Worm (Caenorhabditis elegans) whole organism, L3 larva: Measurements from ENCODE around the gene hpl-2.
A peak's percentile ranks its signal among the peaks of the same experiment; 100 is the strongest.

Experiments
- ZK546.5 ChIP-seq: sonication (generic microtip); optimal IDR thresholded peaks from 2 replicates; lab custom pipeline; 2017; ENCODE audit warnings: missing biosample characterization, missing genetic modification characterization
- aly-2 ChIP-seq: fragments of 150-350 bp; optimal IDR thresholded peaks from 2 replicates; lab custom pipeline; 2014; ENCODE audit warnings: missing biosample characterization, missing genetic modification characterization
- ama-1 ChIP-seq: fragments of 150-350 bp; optimal IDR thresholded peaks from 2 replicates; lab custom pipeline; 2018
- ceh-16 ChIP-seq: sonication (generic microtip); optimal IDR thresholded peaks from 2 replicates; lab custom pipeline; 2017; ENCODE audit warnings: missing biosample characterization, missing genetic modification characterization
- ceh-28 ChIP-seq: fragments of 150-350 bp; optimal IDR thresholded peaks from 2 replicates; lab custom pipeline; 2014; ENCODE audit warnings: missing biosample characterization, missing genetic modification reagents, missing genetic modification characterization
- ceh-82 ChIP-seq: fragments of 150-350 bp; optimal IDR thresholded peaks from 2 replicates; lab custom pipeline; 2014; ENCODE audit warnings: missing biosample characterization, missing genetic modification characterization
- ceh-9 ChIP-seq: sonication (generic microtip); optimal IDR thresholded peaks from 2 replicates; lab custom pipeline; 2018; ENCODE audit warnings: missing biosample characterization, missing genetic modification characterization
- daf-12 ChIP-seq: fragments of 150-350 bp; optimal IDR thresholded peaks from 2 replicates; lab custom pipeline; 2014; ENCODE audit warnings: missing biosample characterization, missing genetic modification reagents, missing genetic modification characterization
- elt-1 ChIP-seq: fragments of 150-350 bp; optimal IDR thresholded peaks from 2 replicates; lab custom pipeline; 2014; ENCODE audit warnings: missing biosample characterization, missing genetic modification characterization
- elt-2 ChIP-seq: sonication (generic microtip); optimal IDR thresholded peaks from 2 replicates; lab custom pipeline; 2016; ENCODE audit warnings: missing genetic modification reagents, mild to moderate bottlenecking, missing genetic modification characterization, missing compliant biosample characterization
- elt-3 ChIP-seq, 3 experiments: fragments of 150-350 bp in 1 of 3; sonication (generic microtip) in 2 of 3; optimal IDR thresholded peaks; 2 replicates in 2 of 3; 4 replicates in 1 of 3; lab custom pipeline; 2014 to 2017; ENCODE audit warnings: missing biosample characterization in 3 of 3, missing genetic modification characterization in 3 of 3
- eor-1 ChIP-seq, 2 experiments: fragments of 150-350 bp; optimal IDR thresholded peaks; 2 replicates each; lab custom pipeline; 2014 to 2018; ENCODE audit warnings: missing biosample characterization in 2 of 2, missing genetic modification characterization in 2 of 2
- fkh-10 ChIP-seq: sonication (generic microtip); optimal IDR thresholded peaks from 2 replicates; lab custom pipeline; 2017; ENCODE audit warnings: missing biosample characterization, missing genetic modification reagents, missing genetic modification characterization
- fkh-2 ChIP-seq: fragments of 150-350 bp; optimal IDR thresholded peaks from 2 replicates; lab custom pipeline; 2014; ENCODE audit warnings: missing biosample characterization, missing genetic modification reagents, missing genetic modification characterization
- fos-1 ChIP-seq: fragments of 150-350 bp; optimal IDR thresholded peaks from 2 replicates; lab custom pipeline; 2014; ENCODE audit warnings: missing biosample characterization, missing genetic modification characterization
- hmg-11 ChIP-seq: sonication (generic microtip); optimal IDR thresholded peaks from 2 replicates; lab custom pipeline; 2016; ENCODE audit warnings: missing genetic modification characterization, missing compliant biosample characterization
- jun-1 ChIP-seq: fragments of 150-350 bp; optimal IDR thresholded peaks from 2 replicates; lab custom pipeline; 2014; ENCODE audit warnings: missing biosample characterization, missing genetic modification reagents, missing genetic modification characterization
- lin-15B ChIP-seq: fragments of 150-350 bp; optimal IDR thresholded peaks from 2 replicates; lab custom pipeline; 2014; ENCODE audit warnings: missing biosample characterization, missing genetic modification characterization
- lsy-12 ChIP-seq: sonication (generic microtip); optimal IDR thresholded peaks from 2 replicates; lab custom pipeline; 2016; ENCODE audit warnings: mild to moderate bottlenecking, missing genetic modification characterization, missing compliant biosample characterization
- nfya-1 ChIP-seq: sonication (generic microtip); optimal IDR thresholded peaks from 2 replicates; lab custom pipeline; 2017; ENCODE audit warnings: missing genetic modification characterization, mild to moderate bottlenecking, missing compliant biosample characterization, antibody characterized with exemption, moderate library complexity; ENCODE audit not compliant: insufficient read depth
- nhr-11 ChIP-seq: fragments of 150-350 bp; optimal IDR thresholded peaks from 2 replicates; lab custom pipeline; 2014; ENCODE audit warnings: missing biosample characterization, missing genetic modification characterization
- nhr-12 ChIP-seq: fragments of 150-350 bp; optimal IDR thresholded peaks from 2 replicates; lab custom pipeline; 2014; ENCODE audit warnings: missing biosample characterization, missing genetic modification characterization
- nhr-23 ChIP-seq: fragments of 150-350 bp; optimal IDR thresholded peaks from 2 replicates; lab custom pipeline; 2014; ENCODE audit warnings: missing biosample characterization, missing genetic modification reagents, missing genetic modification characterization
- nhr-25 ChIP-seq: sonication (generic microtip); optimal IDR thresholded peaks from 2 replicates; lab custom pipeline; 2017; ENCODE audit warnings: missing biosample characterization, missing genetic modification characterization
- nhr-28 ChIP-seq: fragments of 150-350 bp; optimal IDR thresholded peaks from 2 replicates; lab custom pipeline; 2014; ENCODE audit warnings: missing biosample characterization, missing genetic modification characterization
- nhr-43 ChIP-seq: sonication (generic microtip); optimal IDR thresholded peaks from 2 replicates; lab custom pipeline; 2016; ENCODE audit warnings: mild to moderate bottlenecking, missing genetic modification characterization, missing compliant biosample characterization; ENCODE audit not compliant: poor library complexity, severe bottlenecking
- nhr-67 ChIP-seq: fragments of 150-350 bp; optimal IDR thresholded peaks from 2 replicates; lab custom pipeline; 2014; ENCODE audit warnings: missing biosample characterization, missing genetic modification characterization
- nhr-77 ChIP-seq: fragments of 150-350 bp; optimal IDR thresholded peaks from 2 replicates; lab custom pipeline; 2014; ENCODE audit warnings: missing biosample characterization, missing genetic modification characterization
- pha-4 ChIP-seq: fragments of 150-350 bp; optimal IDR thresholded peaks from 2 replicates; lab custom pipeline; 2014; ENCODE audit warnings: missing biosample characterization, missing genetic modification reagents, missing genetic modification characterization
- pqm-1 ChIP-seq: fragments of 150-350 bp; optimal IDR thresholded peaks from 2 replicates; lab custom pipeline; 2017; ENCODE audit warnings: missing biosample characterization, missing genetic modification characterization, inconsistent platforms
- skn-1 ChIP-seq: fragments of 150-350 bp; optimal IDR thresholded peaks from 2 replicates; lab custom pipeline; 2014; ENCODE audit warnings: missing biosample characterization, missing genetic modification characterization
- snpc-4 ChIP-seq: fragments of 150-350 bp; optimal IDR thresholded peaks from 2 replicates; lab custom pipeline; 2014; ENCODE audit warnings: missing biosample characterization, missing genetic modification characterization
- tbx-2 ChIP-seq: sonication (generic microtip); optimal IDR thresholded peaks from 2 replicates; lab custom pipeline; 2016; ENCODE audit warnings: mild to moderate bottlenecking, missing genetic modification characterization, missing compliant biosample characterization
- unc-62 ChIP-seq: fragments of 150-350 bp; sonication (generic microtip); optimal IDR thresholded peaks from 4 replicates; lab custom pipeline; 2014; ENCODE audit warnings: missing biosample characterization, missing genetic modification reagents, missing genetic modification characterization
- ztf-11 ChIP-seq: fragments of 150-350 bp; optimal IDR thresholded peaks from 2 replicates; lab custom pipeline; 2014; ENCODE audit warnings: missing biosample characterization, missing genetic modification characterization

hpl-2 gene

DNA sequence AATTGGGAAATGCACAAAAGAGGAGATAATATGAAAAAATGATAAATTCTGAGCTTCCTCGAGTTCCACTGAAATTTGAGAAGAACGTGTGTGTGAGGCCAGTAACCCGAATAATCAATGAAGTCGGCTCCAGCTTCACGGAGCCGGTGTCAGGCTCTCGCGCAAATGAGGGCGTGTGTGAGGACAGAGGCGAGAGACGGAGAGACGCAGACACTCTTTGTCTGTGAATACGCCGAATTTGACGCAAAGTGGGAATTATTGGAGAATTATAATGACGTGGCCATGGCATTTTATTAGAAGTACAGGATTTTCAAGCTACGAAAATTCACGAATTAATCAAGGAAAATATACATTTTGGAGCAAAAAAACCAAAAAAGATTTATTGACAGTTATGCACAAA lies 15.4 kb downstream of the hpl-2 start (continued):
- no peak for TF ChIP-seq aly-2
- TF ChIP-seq, all 47 proteins: peak for 11

DNA sequence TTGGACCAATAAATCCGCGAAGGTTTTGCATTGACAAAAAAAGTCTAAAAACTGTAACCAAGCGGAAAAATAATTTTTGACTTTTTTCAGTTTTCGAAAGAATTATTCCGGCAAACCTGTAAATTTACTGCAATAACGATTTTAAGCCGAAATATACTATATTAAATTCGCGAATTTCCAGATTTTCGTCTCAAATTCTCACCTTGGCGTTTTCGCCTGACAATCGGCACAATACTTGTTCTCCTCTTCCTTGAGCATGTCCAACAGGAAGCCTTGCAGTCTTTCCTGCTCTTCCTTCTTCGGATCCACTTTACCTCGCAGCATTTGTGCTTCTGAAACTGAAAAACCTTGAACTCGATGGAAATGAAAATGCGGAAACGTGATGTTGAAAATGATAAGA lies 15.9 kb downstream of the hpl-2 start, which contains the start of gene smap-1:
Gene smap-1, minus strand, starts transcription at position 338 of the 400 bp plus-strand sequence.
- TF ChIP-seq ZK546.5 (tag; lab: Kevin White, UChicago), result no peak
- no peak for TF ChIP-seq ceh-82 (tag; lab: Kevin White, UChicago)
- no peak for TF ChIP-seq aly-2
- TF ChIP-seq pqm-1 (tag; lab: Kevin White, UChicago), result no peak
- no peak for TF ChIP-seq unc-62 (GFP tag; lab: Kevin White, UChicago)
- no peak for TF ChIP-seq nhr-43 (tag; lab: Kevin White, UChicago)
- TF ChIP-seq nhr-12 (tag; lab: Kevin White, UChicago), result no peak
- no peak for TF ChIP-seq lin-15B (tag; lab: Kevin White, UChicago)
- no peak for TF ChIP-seq fos-1 (tag; lab: Kevin White, UChicago)

DNA sequence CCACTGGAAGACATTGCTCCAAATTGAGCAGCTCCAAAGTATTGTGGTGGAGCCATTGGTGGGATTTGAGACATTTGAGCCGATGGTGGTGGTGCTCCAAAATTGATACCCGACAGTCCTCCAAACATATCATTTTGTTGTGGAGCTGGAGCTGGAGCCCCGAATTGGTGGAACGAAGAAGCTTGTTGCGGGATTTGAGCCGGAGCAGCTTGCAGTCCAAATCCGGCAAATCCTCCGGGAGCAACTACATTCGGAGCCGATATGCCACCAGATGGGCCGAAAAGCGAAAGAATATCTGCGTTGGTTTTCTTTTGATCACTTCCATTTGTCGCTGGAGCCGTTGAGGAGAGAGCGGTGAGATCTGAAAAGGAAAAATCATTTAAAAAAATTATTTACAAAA lies 17.2 kb downstream of the hpl-2 start:
- TF ChIP-seq tbx-2 (tag; lab: Kevin White, UChicago) (no peak), nhr-28 (tag; lab: Kevin White, UChicago) (no peak), fkh-10 (GFP tag; lab: Kevin White, UChicago) (no peak), ceh-9 (tag; lab: Kevin White, UChicago) (no peak), jun-1 (tag; lab: Kevin White, UChicago) (no peak), ama-1 (no peak), elt-3 (tag; optimal IDR thresholded peaks at IDR 0.05; lab: Kevin White, UChicago) (no peak), elt-2 (tag; lab: Kevin White, UChicago) (no peak), elt-1 (no peak), ceh-16 (tag; lab: Kevin White, UChicago) (no peak), fkh-2 (tag; lab: Kevin White, UChicago) (no peak)

DNA sequence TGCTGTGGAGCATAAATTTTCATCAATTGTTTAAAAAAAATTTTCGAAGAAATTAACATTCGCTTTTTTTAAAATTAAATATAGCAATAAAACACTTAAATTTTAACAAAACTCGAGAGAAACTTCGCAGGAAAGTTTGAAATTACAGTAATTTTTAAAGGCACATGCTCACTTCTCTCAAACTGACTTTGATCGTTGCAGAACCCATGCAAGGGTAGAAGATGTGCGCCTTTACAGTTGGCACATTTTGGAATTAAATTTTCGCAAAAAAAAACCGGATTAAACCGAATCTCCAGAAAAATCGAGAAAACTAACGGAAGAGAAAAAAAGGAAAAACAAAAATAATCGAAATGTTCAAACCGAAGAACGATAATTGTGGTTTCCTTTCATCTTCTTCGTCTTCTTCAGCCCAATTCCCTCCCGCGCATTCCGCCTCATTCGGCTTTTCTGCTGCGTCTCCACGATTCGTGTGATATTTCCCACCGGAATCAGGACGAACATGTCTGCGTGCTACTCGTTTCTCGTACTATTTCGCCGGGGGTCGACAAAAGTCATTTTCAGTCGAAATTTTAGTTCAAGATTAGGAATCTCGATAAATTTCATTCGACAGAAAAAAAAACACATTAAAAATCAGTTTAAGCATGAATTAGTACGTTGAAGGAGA lies 18.9 kb downstream of the hpl-2 start:
- TF ChIP-seq nhr-43 (tag; lab: Kevin White, UChicago) (peak; percentile 30), nhr-23 (tag; lab: Kevin White, UChicago) (peak; percentile 67), nhr-25 (tag; lab: Kevin White, UChicago) (peak; percentile 45), pha-4 (no peak), snpc-4 (tag; lab: Kevin White, UChicago) (no peak), hmg-11 (peak; percentile 23), ama-1 (peak; percentile 8)
- TF ChIP-seq, all 47 proteins: peak for 5

DNA sequence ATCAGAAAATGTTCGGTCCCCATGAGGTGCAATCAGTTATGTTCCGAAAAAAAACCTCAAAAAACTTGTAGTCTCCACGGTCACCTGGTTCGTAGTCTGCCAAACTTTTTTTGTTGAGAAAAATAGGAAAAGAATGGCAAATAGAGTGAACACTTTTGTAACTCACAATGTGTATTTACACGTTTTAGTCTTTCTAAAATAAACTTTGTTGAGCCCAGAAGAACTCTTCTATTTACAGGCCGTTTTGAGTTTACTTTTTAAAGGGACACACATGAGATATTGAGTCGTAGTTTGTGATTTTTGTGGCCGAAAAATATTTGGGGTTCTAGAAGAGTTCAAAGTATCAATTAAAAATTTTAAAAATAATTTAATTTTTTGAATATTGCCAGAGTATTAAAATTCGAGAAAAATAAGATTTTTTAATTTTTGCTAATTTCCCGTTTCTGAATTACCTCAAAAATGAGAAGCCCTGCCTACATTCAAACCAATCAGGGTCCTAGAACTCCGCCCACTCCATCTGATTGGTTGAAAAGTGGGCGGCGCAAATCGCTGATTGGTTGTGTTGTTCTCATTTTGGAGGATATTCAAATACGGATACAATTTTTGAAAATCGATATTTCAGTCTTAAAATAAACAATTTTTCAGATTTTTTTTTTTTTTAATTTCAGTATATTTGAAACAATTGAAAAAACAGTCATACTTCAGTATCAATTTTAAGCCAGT lies 20.7 kb downstream of the hpl-2 start:
- TF ChIP-seq nfya-1 (tag; lab: Kevin White, UChicago) (peak; percentile 89), ama-1 (no peak), pha-4 (peak; percentile 94)

DNA sequence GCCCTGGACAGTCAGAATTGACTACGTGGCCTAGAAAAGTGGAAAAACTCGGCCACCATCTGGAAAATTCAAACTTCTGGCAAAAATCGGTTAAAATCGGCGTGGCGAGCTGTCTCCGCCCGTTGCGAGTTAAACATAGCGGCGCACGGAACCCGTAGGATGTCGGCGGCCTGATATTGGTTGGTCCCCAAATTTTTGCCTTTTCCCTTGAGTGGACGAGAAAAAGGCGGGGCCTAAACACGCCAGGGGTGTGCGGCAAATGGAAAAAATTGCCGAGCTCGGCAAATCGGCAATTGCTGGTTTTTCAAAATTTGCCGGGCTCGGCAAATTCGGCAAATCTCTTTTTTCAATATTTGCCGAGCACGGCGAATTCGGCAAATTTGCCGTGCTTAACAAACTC lies 22.0 kb downstream of the hpl-2 start:
- TF ChIP-seq ZK546.5 (tag; lab: Kevin White, UChicago), result no peak
- no peak for TF ChIP-seq jun-1 (tag; lab: Kevin White, UChicago)
- TF ChIP-seq nhr-11 (tag; lab: Kevin White, UChicago), result no peak
- TF ChIP-seq nhr-77 (tag; lab: Kevin White, UChicago), result no peak
- no peak for TF ChIP-seq snpc-4 (tag; lab: Kevin White, UChicago)
- no peak for TF ChIP-seq ama-1
- no peak for TF ChIP-seq ceh-28 (tag; lab: Kevin White, UChicago)
- TF ChIP-seq nhr-43 (tag; lab: Kevin White, UChicago), result no peak
- no peak for TF ChIP-seq ceh-9 (tag; lab: Kevin White, UChicago)
- TF ChIP-seq eor-1 (tag; optimal IDR thresholded peaks at IDR 0.05; lab: Kevin White, UChicago), result no peak
- no peak for TF ChIP-seq nhr-25 (tag; lab: Kevin White, UChicago)
- no peak for TF ChIP-seq daf-12 (tag; lab: Kevin White, UChicago)
- no peak for TF ChIP-seq pha-4
- no peak for TF ChIP-seq lsy-12 (tag; lab: Kevin White, UChicago)
- no peak for TF ChIP-seq nhr-12 (tag; lab: Kevin White, UChicago)
- no peak for TF ChIP-seq ztf-11
- no peak for TF ChIP-seq skn-1 (tag; lab: Kevin White, UChicago)
- no peak for TF ChIP-seq nfya-1 (tag; lab: Kevin White, UChicago)
- TF ChIP-seq nhr-67, result no peak
